Worm (Caenorhabditis elegans) whole organism, L1 larva: Measurements from ENCODE around the gene popl-1.
A peak's percentile ranks its signal among the peaks of the same experiment; 100 is the strongest.

Experiments
- ama-1 ChIP-seq: fragments of 150-350 bp; optimal IDR thresholded peaks from 2 replicates; lab custom pipeline; 2014
- ceh-82 ChIP-seq, 3 experiments: fragments of 150-350 bp in 1 of 3; sonication (generic microtip) in 2 of 3; optimal IDR thresholded peaks; 2 replicates each; lab custom pipeline; 2014 to 2017; ENCODE audit warnings: missing biosample characterization in 3 of 3, missing genetic modification characterization in 3 of 3
- elt-2 ChIP-seq: sonication (generic microtip); optimal IDR thresholded peaks from 2 replicates; lab custom pipeline; 2016; ENCODE audit warnings: missing genetic modification characterization, mild to moderate bottlenecking, inconsistent platforms, missing compliant biosample characterization, missing genetic modification reagents
- lin-15B ChIP-seq: fragments of 150-350 bp; sonication (generic microtip); optimal IDR thresholded peaks from 3 replicates; lab custom pipeline; 2014; ENCODE audit warnings: missing biosample characterization, missing genetic modification characterization
- lin-39 ChIP-seq: fragments of 150-350 bp; optimal IDR thresholded peaks from 2 replicates; lab custom pipeline; 2014; ENCODE audit warnings: missing biosample characterization, missing genetic modification reagents, missing genetic modification characterization
- nhr-11 ChIP-seq: fragments of 150-350 bp; optimal IDR thresholded peaks from 2 replicates; lab custom pipeline; 2014; ENCODE audit warnings: missing biosample characterization, missing genetic modification characterization
- nhr-19 ChIP-seq: fragments of 200-800 bp; sonication (Bioruptor generic); conservative IDR thresholded peaks from 2 replicates; pipeline ENCODE4 v1.3.6; 2022; ENCODE audit warnings: missing genetic modification characterization, missing compliant biosample characterization
- pqm-1 ChIP-seq: sonication (generic microtip); optimal IDR thresholded peaks from 3 replicates; lab custom pipeline; 2017; ENCODE audit warnings: missing biosample characterization, missing genetic modification characterization
- snu-23 ChIP-seq: sonication (generic microtip); optimal IDR thresholded peaks from 2 replicates; lab custom pipeline; 2016; ENCODE audit warnings: missing genetic modification characterization, missing compliant biosample characterization
- unc-86 ChIP-seq: sonication (generic microtip); optimal IDR thresholded peaks from 2 replicates; lab custom pipeline; 2016; ENCODE audit warnings: missing genetic modification characterization, missing compliant biosample characterization

DNA sequence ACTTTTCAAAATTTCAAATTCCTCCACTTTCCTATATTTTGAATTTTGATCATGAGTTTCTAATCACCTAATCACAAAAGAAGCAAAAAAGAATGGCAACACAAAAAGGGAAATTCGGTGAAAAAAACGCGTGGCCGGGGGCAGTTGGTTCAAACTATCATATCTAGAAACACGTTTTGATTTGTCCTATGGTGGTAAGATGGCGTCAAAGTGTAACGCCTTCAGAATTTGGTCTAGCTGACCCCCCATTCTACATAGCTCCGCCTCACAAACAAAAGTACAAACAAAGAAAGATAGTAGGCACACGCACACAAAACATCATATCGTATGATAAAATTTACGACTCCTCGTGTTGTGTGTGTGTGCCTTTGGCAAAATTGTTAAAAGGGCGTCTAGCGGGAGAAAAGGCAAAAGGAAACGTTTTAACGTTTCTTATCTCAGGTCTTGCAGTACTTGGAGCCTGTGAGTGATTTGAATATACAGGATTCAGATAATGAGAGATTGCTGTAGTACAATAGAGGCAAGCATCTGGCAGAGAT lies 8.7 kb downstream of the popl-1 start:
- TF ChIP-seq snu-23 (GFP tag; lab: Kevin White, UChicago) (no peak), nhr-19 (peak; percentile 34), ama-1 (lab: Kevin White, UChicago) (no peak), elt-2 (tag; lab: Kevin White, UChicago) (peak; percentile 72), ceh-82 (tag; optimal IDR thresholded peaks at IDR 0.05; lab: Kevin White, UChicago) (no peak), unc-86 (no peak), lin-15B (tag; lab: Kevin White, UChicago) (no peak), pqm-1 (tag; lab: Kevin White, UChicago) (no peak), nhr-11 (tag; lab: Kevin White, UChicago) (no peak), lin-39 (tag; lab: Kevin White, UChicago) (no peak)
